Worm (Caenorhabditis elegans): ENCODE data around the gene F40G9.18.

- TF ChIP-seq him-1 (tag; optimal IDR thresholded peaks at IDR 0.05): no peak
- no peak for TF ChIP-seq dao-5 (tag; optimal IDR thresholded peaks at IDR 0.05)
- no peak for TF ChIP-seq W03F9.2 (tag; optimal IDR thresholded peaks at IDR 0.05)
Measured at ce11 chrIII:190686-191085, 21.3 kb upstream of the F40G9.18 start, which contains the start of gene cox-17.

Measured in whole organism, L4/young adult.